Worm (Caenorhabditis elegans): ENCODE results near the gene spat-3.

DNA sequence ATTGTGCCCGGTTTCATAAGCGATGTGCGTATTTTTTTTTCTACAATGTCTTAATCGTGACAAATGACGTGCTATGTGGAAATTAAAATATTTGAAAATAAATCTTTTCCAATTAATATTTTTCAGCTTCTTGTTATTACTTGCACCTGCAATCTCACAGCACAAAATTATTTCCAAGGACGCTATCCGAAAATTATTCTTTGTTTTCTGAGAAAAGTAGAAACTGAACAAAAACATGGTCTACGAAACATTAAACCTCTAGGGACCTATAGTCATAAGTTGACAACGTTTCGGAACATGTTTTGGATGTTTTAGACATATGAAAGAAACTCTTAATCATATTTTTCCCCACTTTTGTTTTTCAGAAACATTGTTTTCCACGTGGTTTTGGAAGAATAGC is 22.6 kb upstream of the spat-3 start:
- TF ChIP-seq W03F9.2 (tag; optimal IDR thresholded peaks at IDR 0.05) (no peak), dao-5 (tag; optimal IDR thresholded peaks at IDR 0.05) (no peak)
